Worm (Caenorhabditis elegans) whole organism, L1 larva: ENCODE data around the gene gst-19.

Experiments used
- Y116A8C.19 ChIP-seq: sonication (generic microtip); optimal IDR thresholded peaks from 2 replicates; lab custom pipeline; 2016; ENCODE audit warnings: missing compliant biosample characterization, missing genetic modification characterization, borderline replicate concordance
- aly-2 ChIP-seq: fragments of 150-350 bp; optimal IDR thresholded peaks from 2 replicates; lab custom pipeline; 2014; ENCODE audit warnings: missing biosample characterization, missing genetic modification characterization
- ama-1 ChIP-seq: fragments of 150-350 bp; optimal IDR thresholded peaks from 2 replicates; lab custom pipeline; 2014
- blmp-1 ChIP-seq: fragments of 150-350 bp; optimal IDR thresholded peaks from 2 replicates; lab custom pipeline; 2014; ENCODE audit warnings: missing biosample characterization, missing genetic modification characterization
- ceh-82 ChIP-seq, 3 experiments: fragments of 150-350 bp in 1 of 3; sonication (generic microtip) in 2 of 3; optimal IDR thresholded peaks; 2 replicates each; lab custom pipeline; 2014 to 2017; ENCODE audit warnings: missing biosample characterization in 3 of 3, missing genetic modification characterization in 3 of 3
- dpl-1 ChIP-seq, 3 experiments: fragments of 150-350 bp in 2 of 3; sonication (generic microtip) in 1 of 3; optimal IDR thresholded peaks; 2 replicates each; lab custom pipeline; 2014 to 2017; ENCODE audit warnings: missing biosample characterization in 3 of 3, missing genetic modification characterization in 3 of 3, missing genetic modification reagents in 3 of 3
- dsc-1 ChIP-seq: sonication (generic microtip); optimal IDR thresholded peaks from 2 replicates; lab custom pipeline; 2016; ENCODE audit warnings: mild to moderate bottlenecking, missing genetic modification characterization, missing compliant biosample characterization
- efl-1 ChIP-seq, 4 experiments: fragments of 150-350 bp; optimal IDR thresholded peaks in 3 of 4; peaks in 1 of 4; 1 replicate in 1 of 4; 2 replicates in 3 of 4; lab custom pipeline; 2014; ENCODE audit warnings: missing biosample characterization in 2 of 4, missing genetic modification characterization in 2 of 4, missing genetic modification reagents in 2 of 4
- efl-3 ChIP-seq: fragments of 200-800 bp; sonication (Bioruptor generic); optimal IDR thresholded peaks from 2 replicates; lab custom pipeline; 2018; ENCODE audit warnings: mild to moderate bottlenecking, missing genetic modification characterization, missing compliant biosample characterization
- egl-13 ChIP-seq: sonication (generic microtip); optimal IDR thresholded peaks from 2 replicates; lab custom pipeline; 2016; ENCODE audit warnings: missing genotype, missing genetic modification reagents, missing genetic modification characterization, missing compliant biosample characterization
- elt-2 ChIP-seq: sonication (generic microtip); optimal IDR thresholded peaks from 2 replicates; lab custom pipeline; 2016; ENCODE audit warnings: missing genetic modification characterization, mild to moderate bottlenecking, inconsistent platforms, missing compliant biosample characterization, missing genetic modification reagents
- elt-3 ChIP-seq, 6 experiments: fragments of 150-350 bp in 1 of 6; sonication (generic microtip); optimal IDR thresholded peaks; 2 replicates each; lab custom pipeline; 2017 to 2018; ENCODE audit warnings: missing biosample characterization in 6 of 6, missing genetic modification characterization in 6 of 6, inconsistent platforms in 1 of 6
- fkh-4 ChIP-seq: sonication (generic microtip); optimal IDR thresholded peaks from 2 replicates; lab custom pipeline; 2016; ENCODE audit warnings: missing compliant biosample characterization, missing genetic modification characterization, borderline replicate concordance
- fkh-8 ChIP-seq: sonication (generic microtip); optimal IDR thresholded peaks from 2 replicates; lab custom pipeline; 2016; ENCODE audit warnings: mild to moderate bottlenecking, missing genetic modification characterization, missing compliant biosample characterization
- fos-1 ChIP-seq: fragments of 150-350 bp; optimal IDR thresholded peaks from 2 replicates; lab custom pipeline; 2014; ENCODE audit warnings: missing biosample characterization, missing genetic modification characterization
- hlh-17 ChIP-seq: fragments of 200-800 bp; sonication (Bioruptor generic); optimal IDR thresholded peaks from 2 replicates; lab custom pipeline; 2018; ENCODE audit warnings: missing genetic modification characterization, mild to moderate bottlenecking, missing compliant biosample characterization, moderate library complexity, borderline replicate concordance
- jun-1 ChIP-seq: fragments of 150-350 bp; optimal IDR thresholded peaks from 2 replicates; lab custom pipeline; 2014; ENCODE audit warnings: missing biosample characterization, missing genetic modification reagents, missing genetic modification characterization
- lin-13 ChIP-seq: fragments of 150-350 bp; optimal IDR thresholded peaks from 2 replicates; lab custom pipeline; 2014; ENCODE audit warnings: missing biosample characterization, missing genetic modification reagents, missing genetic modification characterization
- lin-14 ChIP-seq: fragments of 200-800 bp; sonication (Bioruptor generic); optimal IDR thresholded peaks from 2 replicates; lab custom pipeline; 2018; ENCODE audit warnings: mild to moderate bottlenecking, missing genetic modification characterization, moderate library complexity, missing compliant biosample characterization
- lin-35 ChIP-seq, 2 experiments: fragments of 150-350 bp; optimal IDR thresholded peaks; 2 replicates each; lab custom pipeline; 2014; ENCODE audit warnings: missing biosample characterization in 2 of 2, missing genetic modification characterization in 2 of 2, missing genetic modification reagents in 2 of 2
- lsy-2 ChIP-seq, 2 experiments: fragments of 150-350 bp; optimal IDR thresholded peaks; 2 replicates each; lab custom pipeline; 2014; ENCODE audit warnings: missing biosample characterization in 2 of 2, missing genetic modification characterization in 2 of 2
- mab-9 ChIP-seq: fragments of 200-800 bp; sonication (Bioruptor generic); IDR thresholded peaks from 2 replicates; pipeline ENCODE4 v1.3.6; 2022; ENCODE audit warnings: missing genetic modification reagents, missing genetic modification characterization, missing compliant biosample characterization
- nhr-12 ChIP-seq: sonication (generic microtip); optimal IDR thresholded peaks from 2 replicates; lab custom pipeline; 2017; ENCODE audit warnings: missing biosample characterization, missing genetic modification characterization
- nhr-19 ChIP-seq: fragments of 200-800 bp; sonication (Bioruptor generic); conservative IDR thresholded peaks from 2 replicates; pipeline ENCODE4 v1.3.6; 2022; ENCODE audit warnings: missing genetic modification characterization, missing compliant biosample characterization
- nhr-20 ChIP-seq: sonication (generic microtip); optimal IDR thresholded peaks from 2 replicates; lab custom pipeline; 2016; ENCODE audit warnings: mild to moderate bottlenecking, missing genetic modification characterization, missing compliant biosample characterization
- nhr-237 ChIP-seq: fragments of 150-350 bp; optimal IDR thresholded peaks from 2 replicates; lab custom pipeline; 2014; ENCODE audit warnings: missing biosample characterization, missing genetic modification characterization
- nhr-71 ChIP-seq: sonication (generic microtip); optimal IDR thresholded peaks from 2 replicates; lab custom pipeline; 2016; ENCODE audit warnings: mild to moderate bottlenecking, missing genetic modification characterization, moderate library complexity, missing compliant biosample characterization
- nhr-76 ChIP-seq: sonication (generic microtip); optimal IDR thresholded peaks from 2 replicates; lab custom pipeline; 2017; ENCODE audit warnings: missing biosample characterization, missing genetic modification characterization
- nhr-77 ChIP-seq: fragments of 150-350 bp; optimal IDR thresholded peaks from 2 replicates; lab custom pipeline; 2014; ENCODE audit warnings: missing biosample characterization, missing genetic modification characterization
- nhr-84 ChIP-seq: sonication (generic microtip); optimal IDR thresholded peaks from 2 replicates; lab custom pipeline; 2017; ENCODE audit warnings: missing biosample characterization, missing genetic modification characterization
- nhr-90 ChIP-seq: sonication (generic microtip); optimal IDR thresholded peaks from 2 replicates; lab custom pipeline; 2016; ENCODE audit warnings: mild to moderate bottlenecking, missing genetic modification characterization, missing compliant biosample characterization; ENCODE audit not compliant: poor library complexity
- pqm-1 ChIP-seq: sonication (generic microtip); optimal IDR thresholded peaks from 3 replicates; lab custom pipeline; 2017; ENCODE audit warnings: missing biosample characterization, missing genetic modification characterization
- skn-1 ChIP-seq: fragments of 150-350 bp; optimal IDR thresholded peaks from 2 replicates; lab custom pipeline; 2014; ENCODE audit warnings: missing biosample characterization, missing genetic modification characterization
- snpc-4 ChIP-seq: fragments of 150-350 bp; optimal IDR thresholded peaks from 2 replicates; lab custom pipeline; 2014; ENCODE audit warnings: missing biosample characterization, missing genetic modification characterization
- snu-23 ChIP-seq: sonication (generic microtip); optimal IDR thresholded peaks from 2 replicates; lab custom pipeline; 2016; ENCODE audit warnings: missing genetic modification characterization, missing compliant biosample characterization
- sox-4 ChIP-seq: sonication (generic microtip); optimal IDR thresholded peaks from 2 replicates; lab custom pipeline; 2016; ENCODE audit warnings: missing genetic modification characterization, missing compliant biosample characterization
- sup-37 ChIP-seq: fragments of 200-800 bp; sonication (Bioruptor generic); optimal IDR thresholded peaks from 2 replicates; lab custom pipeline; 2018; ENCODE audit warnings: mild to moderate bottlenecking, missing genetic modification characterization, missing compliant biosample characterization
- tlp-1 ChIP-seq: fragments of 150-350 bp; optimal IDR thresholded peaks from 2 replicates; lab custom pipeline; 2014; ENCODE audit warnings: missing biosample characterization, missing genetic modification characterization
- unc-130 ChIP-seq: fragments of 150-350 bp; optimal IDR thresholded peaks from 2 replicates; lab custom pipeline; 2017; ENCODE audit warnings: missing biosample characterization, missing genetic modification characterization, inconsistent platforms
- unc-30 ChIP-seq: sonication (generic microtip); optimal IDR thresholded peaks from 2 replicates; lab custom pipeline; 2017; ENCODE audit warnings: missing biosample characterization, missing genetic modification characterization
- unc-62 ChIP-seq: fragments of 150-350 bp; optimal IDR thresholded peaks from 2 replicates; lab custom pipeline; 2014; ENCODE audit warnings: missing biosample characterization, missing genetic modification reagents, missing genetic modification characterization
- unc-86 ChIP-seq: sonication (generic microtip); optimal IDR thresholded peaks from 2 replicates; lab custom pipeline; 2016; ENCODE audit warnings: missing genetic modification characterization, missing compliant biosample characterization
- zip-4 ChIP-seq: fragments of 200-800 bp; sonication (Bioruptor generic); optimal IDR thresholded peaks from 2 replicates; lab custom pipeline; 2018; ENCODE audit warnings: mild to moderate bottlenecking, missing genetic modification characterization, moderate library complexity, missing compliant biosample characterization

Gene gst-19

ce11 chrII:13668844-13669441 lies 42.0 kb upstream of the gst-19 start, which contains the start of gene C31C9.7 (continued):
- peak in 1 of 2 experiments; percentile 19 for TF ChIP-seq lin-35 (GFP tag; optimal IDR thresholded peaks at IDR 0.05; lab: Kevin White, UChicago)
- TF ChIP-seq egl-13 (tag; lab: Kevin White, UChicago): no peak
- TF ChIP-seq sup-37 (GFP tag; lab: Kevin White, UChicago): no peak
- peak; percentile 29 for TF ChIP-seq nhr-90 (tag; lab: Kevin White, UChicago)
- no peak for TF ChIP-seq nhr-12
- peak; percentile 78 for TF ChIP-seq ama-1 (lab: Kevin White, UChicago)
- TF ChIP-seq efl-1 (optimal IDR thresholded peaks at IDR 0.05; lab: Kevin White, UChicago): no peak
- TF ChIP-seq efl-1 (GFP tag; optimal IDR thresholded peaks at IDR 0.05 in 1 of 2; lab: Kevin White, UChicago): no peak
- TF ChIP-seq hlh-17 (GFP tag; lab: Kevin White, UChicago): no peak
- no peak for TF ChIP-seq unc-130
- no peak for TF ChIP-seq nhr-84 (tag; lab: Kevin White, UChicago)
- TF ChIP-seq mab-9 (GFP tag; lab: Robert Waterston, UW): no peak
- TF ChIP-seq aly-2 (tag; lab: Kevin White, UChicago): no peak
- no peak for TF ChIP-seq nhr-77 (tag; lab: Kevin White, UChicago)
- no peak for TF ChIP-seq pqm-1 (tag; lab: Kevin White, UChicago)
- TF ChIP-seq ceh-82 (tag; optimal IDR thresholded peaks at IDR 0.05; lab: Kevin White, UChicago): no peak
- no peak for TF ChIP-seq efl-3 (GFP tag; lab: Kevin White, UChicago)
- no peak for TF ChIP-seq sox-4 (tag; lab: Kevin White, UChicago)
- no peak for TF ChIP-seq zip-4 (GFP tag; lab: Kevin White, UChicago)
- TF ChIP-seq elt-2 (tag; lab: Kevin White, UChicago): peak; percentile 43
- TF ChIP-seq fkh-8 (tag; lab: Kevin White, UChicago): no peak
- TF ChIP-seq elt-3 (tag; optimal IDR thresholded peaks at IDR 0.05; lab: Kevin White, UChicago): no peak
- no peak for TF ChIP-seq dpl-1 (GFP tag; optimal IDR thresholded peaks at IDR 0.05; lab: Kevin White, UChicago)
- TF ChIP-seq unc-30 (tag; lab: Kevin White, UChicago): no peak
- no peak for TF ChIP-seq unc-62 (GFP tag; lab: Kevin White, UChicago)
- TF ChIP-seq snpc-4 (tag; lab: Kevin White, UChicago): no peak
- no peak for TF ChIP-seq unc-86 (tag; lab: Kevin White, UChicago)
- no peak for TF ChIP-seq fkh-4 (tag; lab: Kevin White, UChicago)
- no peak for TF ChIP-seq lin-13 (GFP tag; lab: Kevin White, UChicago)
- no peak for TF ChIP-seq skn-1 (tag; lab: Kevin White, UChicago)
- TF ChIP-seq nhr-20 (tag; lab: Kevin White, UChicago): peak; percentile 30
- TF ChIP-seq nhr-76 (tag; lab: Kevin White, UChicago): no peak
- TF ChIP-seq nhr-237 (tag; lab: Kevin White, UChicago): no peak
- TF ChIP-seq, all 84 proteins: peak for 11

- TF ChIP-seq snpc-4 (tag; lab: Kevin White, UChicago) (no peak), tlp-1 (tag; lab: Kevin White, UChicago) (peak; percentile 53), elt-2 (tag; lab: Kevin White, UChicago) (peak; percentile 92), elt-3 (tag; optimal IDR thresholded peaks at IDR 0.05; lab: Kevin White, UChicago) (peak in 4 of 6 experiments; percentile 39 to 73 (median 60)), nhr-71 (tag; lab: Kevin White, UChicago) (peak; percentile 28), dsc-1 (tag; lab: Kevin White, UChicago) (no peak), jun-1 (tag; lab: Kevin White, UChicago) (peak; percentile 15), Y116A8C.19 (no peak), lin-35 (GFP tag; optimal IDR thresholded peaks at IDR 0.05; lab: Kevin White, UChicago) (peak in 1 of 2 experiments; percentile 8), fos-1 (tag; lab: Kevin White, UChicago) (no peak), nhr-19 (GFP tag; lab: Robert Waterston, UW) (0 out of 2 replicates have a peak, but pooled peaks have one; percentile 4), nhr-20 (tag; lab: Kevin White, UChicago) (peak; percentile 32), unc-62 (GFP tag; lab: Kevin White, UChicago) (no peak), lin-14 (GFP tag; lab: Kevin White, UChicago) (peak; percentile 35), lsy-2 (tag; optimal IDR thresholded peaks at IDR 0.05; lab: Kevin White, UChicago) (peak in 1 of 2 experiments; percentile 26), blmp-1 (tag; lab: Kevin White, UChicago) (peak; percentile 20), snu-23 (no peak)
- TF ChIP-seq, all 84 proteins: peak for 11
Observed at ce11 chrII:13664993-13665680, 38.2 kb upstream of the gst-19 start.
